Worm (Caenorhabditis elegans): Measurements from ENCODE around the gene Y72A10A.1.

ce11 chrX:6150949-6151519, 12.9 kb upstream of the Y72A10A.1 start:
- TF ChIP-seq mdl-1 (tag; optimal IDR thresholded peaks at IDR 0.05) (no peak), ceh-90 (tag; optimal IDR thresholded peaks at IDR 0.05) (no peak), lin-15B (tag; optimal IDR thresholded peaks at IDR 0.05) (no peak), lin-39 (tag; optimal IDR thresholded peaks at IDR 0.05) (no peak), nhr-11 (tag; optimal IDR thresholded peaks at IDR 0.05) (no peak), nhr-77 (tag; optimal IDR thresholded peaks at IDR 0.05) (no peak)

Data from whole organism, L1 larva.